Worm (Caenorhabditis elegans) whole organism, L1 larva: Measurements from ENCODE around the gene F36H5.10.
"Not testable (repeated sequence)": the region's sequence is repeated elsewhere in the genome, so short reads cannot be mapped to it uniquely, and the experiment has no call there.

Experiments
- jun-1 ChIP-seq: fragments of 150-350 bp; optimal IDR thresholded peaks from 2 replicates; lab custom pipeline; 2014; ENCODE audit warnings: missing biosample characterization, missing genetic modification reagents, missing genetic modification characterization
- lin-39 ChIP-seq: fragments of 150-350 bp; optimal IDR thresholded peaks from 2 replicates; lab custom pipeline; 2014; ENCODE audit warnings: missing biosample characterization, missing genetic modification reagents, missing genetic modification characterization
- mab-9 ChIP-seq: fragments of 200-800 bp; sonication (Bioruptor generic); IDR thresholded peaks from 2 replicates; pipeline ENCODE4 v1.3.6; 2022; ENCODE audit warnings: missing genetic modification reagents, missing genetic modification characterization, missing compliant biosample characterization

- not testable (repeated sequence) for TF ChIP-seq mab-9 (GFP tag; lab: Robert Waterston, UW); lin-39 (tag; lab: Kevin White, UChicago); jun-1
Measured at ce11 chrII:1767458-1767857, 10.3 kb downstream of the F36H5.10 start.
